Fruit fly (Drosophila melanogaster) whole organism, embryonic: Measurements from ENCODE around the gene CycG.

Source experiments
- Awh ChIP-seq: fragments of 200-800 bp; sonication (Bioruptor generic); IDR thresholded peaks from 2 replicates; pipeline ENCODE4, ENCODE4 v1.3.6; 2022; ENCODE audit warnings: missing biosample characterization, missing genetic modification characterization
- B-H1 ChIP-seq: fragments of 200-800 bp; sonication (Bioruptor generic); IDR thresholded peaks from 3 replicates; pipeline ENCODE4 v1.3.6; 2022; ENCODE audit warnings: missing biosample characterization, missing genetic modification characterization
- CG10147 ChIP-seq: fragments of 200-800 bp; sonication (Bioruptor generic); optimal IDR thresholded peaks from 2 replicates; lab custom pipeline; 2019; ENCODE audit warnings: missing biosample characterization, mild to moderate bottlenecking, missing genetic modification characterization, moderate library complexity
- CG10543 ChIP-seq: fragments of 200-800 bp; sonication (Bioruptor generic); optimal IDR thresholded peaks from 3 replicates; lab custom pipeline; 2017; ENCODE audit warnings: missing biosample characterization, mild to moderate bottlenecking, missing genetic modification characterization, moderate library complexity
- CG11456 ChIP-seq: fragments of 200-800 bp; sonication (Bioruptor generic); IDR thresholded peaks from 3 replicates; pipeline ENCODE4 v1.3.6; 2022; ENCODE audit warnings: missing biosample characterization, missing genetic modification characterization
- CG12219 ChIP-seq: fragments of 200-800 bp; sonication (Bioruptor generic); optimal IDR thresholded peaks from 3 replicates; lab custom pipeline; 2018; ENCODE audit warnings: missing biosample characterization, mild to moderate bottlenecking, missing genetic modification characterization
- CG12391 ChIP-seq: fragments of 200-800 bp; sonication (Bioruptor generic); optimal IDR thresholded peaks from 3 replicates; lab custom pipeline; 2018; ENCODE audit warnings: missing biosample characterization, mild to moderate bottlenecking, missing genetic modification characterization, moderate library complexity
- CG13424 ChIP-seq: fragments of 200-800 bp; sonication (Bioruptor generic); optimal IDR thresholded peaks from 2 replicates; lab custom pipeline; 2019; ENCODE audit warnings: missing biosample characterization, mild to moderate bottlenecking, missing genetic modification characterization, moderate library complexity
- CG13624 ChIP-seq: fragments of 200-800 bp; sonication (Bioruptor generic); optimal IDR thresholded peaks from 2 replicates; lab custom pipeline; 2016; ENCODE audit warnings: missing biosample characterization, missing genetic modification characterization
- CG13894 ChIP-seq: fragments of 200-800 bp; sonication (Bioruptor generic); optimal IDR thresholded peaks from 3 replicates; lab custom pipeline; 2018; ENCODE audit warnings: missing biosample characterization, mild to moderate bottlenecking, missing genetic modification characterization, moderate library complexity
- CG14860 ChIP-seq: fragments of 200-800 bp; sonication (Bioruptor generic); IDR thresholded peaks from 3 replicates; pipeline ENCODE4 v1.3.6; 2022; ENCODE audit warnings: missing biosample characterization, missing genetic modification characterization; ENCODE audit not compliant: partially characterized antibody
- CG15479 ChIP-seq: fragments of 200-800 bp; sonication (Bioruptor generic); optimal IDR thresholded peaks from 3 replicates; lab custom pipeline; 2019; ENCODE audit warnings: missing biosample characterization, mild to moderate bottlenecking, missing genetic modification characterization, moderate library complexity
- CG16813 ChIP-seq: fragments of 200-800 bp; sonication (Bioruptor generic); IDR thresholded peaks from 3 replicates; pipeline ENCODE4 v1.3.6; 2022; ENCODE audit warnings: missing biosample characterization, missing genetic modification characterization; ENCODE audit not compliant: partially characterized antibody
- CG17361 ChIP-seq: fragments of 200-800 bp; sonication (Bioruptor generic); IDR thresholded peaks from 3 replicates; pipeline ENCODE4 v1.3.6; 2022; ENCODE audit warnings: missing biosample characterization, missing genetic modification characterization
- CG17912 ChIP-seq: fragments of 200-800 bp; sonication (Bioruptor generic); optimal IDR thresholded peaks from 2 replicates; lab custom pipeline; 2018; ENCODE audit warnings: missing biosample characterization, mild to moderate bottlenecking, missing genetic modification characterization
- CG18619 ChIP-seq: fragments of 200-800 bp; sonication (Bioruptor generic); optimal IDR thresholded peaks from 3 replicates; lab custom pipeline; 2017; ENCODE audit warnings: missing biosample characterization, mild to moderate bottlenecking, missing genetic modification characterization
- CG2129 ChIP-seq: fragments of 200-800 bp; sonication (Bioruptor generic); IDR thresholded peaks from 2 replicates; pipeline ENCODE4 v1.3.6; 2022; ENCODE audit warnings: missing biosample characterization, missing genetic modification characterization; ENCODE audit not compliant: partially characterized antibody
- CG34224 ChIP-seq: fragments of 200-800 bp; sonication (Bioruptor generic); IDR thresholded peaks from 3 replicates; pipeline ENCODE4 v1.3.6; 2022; ENCODE audit warnings: missing biosample characterization, missing genetic modification characterization; ENCODE audit not compliant: partially characterized antibody
- CG34376 ChIP-seq: fragments of 200-800 bp; sonication (Bioruptor generic); optimal IDR thresholded peaks from 2 replicates; lab custom pipeline; 2018; ENCODE audit warnings: missing biosample characterization, mild to moderate bottlenecking, missing genetic modification characterization
- CG4707 ChIP-seq: fragments of 200-800 bp; sonication (Bioruptor generic); optimal IDR thresholded peaks from 2 replicates; lab custom pipeline; 2018; ENCODE audit warnings: missing biosample characterization, mild to moderate bottlenecking, missing genetic modification characterization, moderate library complexity
- CG5180 ChIP-seq: fragments of 200-800 bp; sonication (Bioruptor generic); optimal IDR thresholded peaks from 3 replicates; lab custom pipeline; 2017; ENCODE audit warnings: missing biosample characterization, missing genetic modification characterization, mild to moderate bottlenecking, moderate library complexity, missing genetic modification reagents
- CG5245 ChIP-seq: fragments of 200-800 bp; sonication (Bioruptor generic); optimal IDR thresholded peaks from 3 replicates; lab custom pipeline; 2016; ENCODE audit warnings: missing biosample characterization, missing genetic modification characterization
- CG6791 ChIP-seq: fragments of 200-800 bp; sonication (Bioruptor generic); IDR thresholded peaks from 3 replicates; pipeline ENCODE4 v1.3.6; 2022; ENCODE audit warnings: missing biosample characterization, missing genetic modification characterization; ENCODE audit not compliant: partially characterized antibody
- CG7357 ChIP-seq: fragments of 200-800 bp; sonication (Bioruptor generic); IDR thresholded peaks from 3 replicates; pipeline ENCODE4 v1.3.6; 2022; ENCODE audit warnings: missing biosample characterization, missing genetic modification characterization
- CG9817 ChIP-seq: fragments of 200-800 bp; sonication (Bioruptor generic); optimal IDR thresholded peaks from 2 replicates; lab custom pipeline; 2018; ENCODE audit warnings: missing biosample characterization, mild to moderate bottlenecking, missing genetic modification characterization, moderate library complexity
- CHES-1-like ChIP-seq: fragments of 200-800 bp; sonication (Bioruptor generic); optimal IDR thresholded peaks from 2 replicates; lab custom pipeline; 2016; ENCODE audit warnings: missing biosample characterization, missing genetic modification characterization
- Chrac-16 ChIP-seq: fragments of 200-800 bp; sonication (Bioruptor generic); optimal IDR thresholded peaks from 3 replicates; lab custom pipeline; 2016; ENCODE audit warnings: missing biosample characterization, missing genetic modification characterization
- Dip2 ChIP-seq: fragments of 200-800 bp; sonication (Bioruptor generic); IDR thresholded peaks from 2 replicates; pipeline ENCODE4 v1.3.6; 2022; ENCODE audit warnings: missing biosample characterization, missing genetic modification characterization
- Gug ChIP-seq: fragments of 200-800 bp; sonication (Bioruptor generic); IDR thresholded peaks from 4 replicates; pipeline ENCODE4 v1.3.6; 2022; ENCODE audit warnings: missing biosample characterization, missing genetic modification characterization
- Hey ChIP-seq: fragments of 200-800 bp; sonication (Bioruptor generic); optimal IDR thresholded peaks from 3 replicates; lab custom pipeline; 2018; ENCODE audit warnings: missing biosample characterization, mild to moderate bottlenecking, missing genetic modification characterization
- Lpt ChIP-seq: fragments of >200 bp; optimal IDR thresholded peaks from 2 replicates; lab custom pipeline; 2018; ENCODE audit warnings: missing biosample characterization, missing genetic modification characterization
- Mad ChIP-seq: fragments of 200-800 bp; sonication (Bioruptor generic); optimal IDR thresholded peaks from 2 replicates; lab custom pipeline; 2016; ENCODE audit warnings: missing biosample characterization, missing genetic modification characterization
- Nf-YA ChIP-seq: fragments of 200-800 bp; sonication (Bioruptor generic); IDR thresholded peaks from 2 replicates; pipeline ENCODE4 v1.3.6; 2022; ENCODE audit warnings: missing biosample characterization, missing genetic modification characterization
- Oli ChIP-seq: fragments of 200-800 bp; sonication (Bioruptor generic); optimal IDR thresholded peaks from 2 replicates; lab custom pipeline; 2018; ENCODE audit warnings: missing biosample characterization, mild to moderate bottlenecking, missing genetic modification characterization, moderate library complexity
- Pdp1 ChIP-seq, 2 experiments: fragments of 200-800 bp; sonication (Bioruptor generic); optimal IDR thresholded peaks; 3 replicates each; lab custom pipeline; 2016; ENCODE audit warnings: missing biosample characterization in 2 of 2, missing genetic modification characterization in 2 of 2, mild to moderate bottlenecking in 1 of 2, moderate library complexity in 1 of 2
- YL-1 ChIP-seq: fragments of 200-800 bp; sonication (Bioruptor generic); optimal IDR thresholded peaks from 3 replicates; lab custom pipeline; 2017; ENCODE audit warnings: missing biosample characterization, mild to moderate bottlenecking, missing genetic modification characterization
- amos ChIP-seq: fragments of 200-800 bp; sonication (Bioruptor generic); IDR thresholded peaks from 2 replicates; pipeline ENCODE4 v1.3.6; 2022; ENCODE audit warnings: missing biosample characterization, missing genetic modification characterization; ENCODE audit not compliant: partially characterized antibody
- ase ChIP-seq: fragments of 200-800 bp; sonication (Bioruptor generic); IDR thresholded peaks from 3 replicates; pipeline ENCODE4 v1.3.6; 2022; ENCODE audit warnings: missing biosample characterization, missing genetic modification characterization
- cg ChIP-seq: fragments of 200-800 bp; sonication (Bioruptor generic); optimal IDR thresholded peaks from 3 replicates; lab custom pipeline; 2019; ENCODE audit warnings: missing biosample characterization, mild to moderate bottlenecking, missing genetic modification characterization, moderate library complexity
- cwo ChIP-seq: fragments of 200-800 bp; sonication (Bioruptor generic); optimal IDR thresholded peaks from 3 replicates; lab custom pipeline; 2017; ENCODE audit warnings: missing biosample characterization, missing genetic modification characterization, mild to moderate bottlenecking, moderate library complexity, missing genetic modification reagents
- exex ChIP-seq: fragments of 200-800 bp; sonication (Bioruptor generic); optimal IDR thresholded peaks from 4 replicates; lab custom pipeline; 2018; ENCODE audit warnings: missing biosample characterization, mild to moderate bottlenecking, missing genetic modification characterization, moderate library complexity
- ftz-f1 ChIP-seq: fragments of 200-800 bp; sonication (Bioruptor generic); optimal IDR thresholded peaks from 2 replicates; lab custom pipeline; 2016; ENCODE audit warnings: missing biosample characterization, missing genetic modification characterization
- hth ChIP-seq: fragments of >200 bp; optimal IDR thresholded peaks from 2 replicates; lab custom pipeline; 2017; ENCODE audit warnings: inconsistent platforms
- kah ChIP-seq: fragments of 200-800 bp; sonication (Bioruptor generic); optimal IDR thresholded peaks from 2 replicates; lab custom pipeline; 2018; ENCODE audit warnings: missing biosample characterization, mild to moderate bottlenecking, missing genetic modification characterization
- ken ChIP-seq: fragments of 200-800 bp; sonication (Bioruptor generic); IDR thresholded peaks from 3 replicates; pipeline ENCODE4 v1.3.6; 2022; ENCODE audit warnings: missing biosample characterization, missing genetic modification characterization
- salm ChIP-seq: fragments of 200-800 bp; sonication (Bioruptor generic); optimal IDR thresholded peaks from 2 replicates; lab custom pipeline; 2018; ENCODE audit warnings: missing biosample characterization, mild to moderate bottlenecking, missing genetic modification characterization
- stwl ChIP-seq: fragments of 200-800 bp; sonication (Bioruptor generic); optimal IDR thresholded peaks from 3 replicates; lab custom pipeline; 2018; ENCODE audit warnings: missing biosample characterization, mild to moderate bottlenecking, missing genetic modification characterization, moderate library complexity
- trem ChIP-seq: fragments of 200-800 bp; optimal IDR thresholded peaks from 3 replicates; lab custom pipeline; 2019; ENCODE audit warnings: missing biosample characterization, mild to moderate bottlenecking, missing genetic modification characterization, moderate library complexity
- zen ChIP-seq: fragments of 200-800 bp; sonication (Bioruptor generic); optimal IDR thresholded peaks from 3 replicates; lab custom pipeline; 2018; ENCODE audit warnings: missing biosample characterization, mild to moderate bottlenecking, missing genetic modification characterization, moderate library complexity
- zen2 ChIP-seq: fragments of 200-800 bp; sonication (Bioruptor generic); IDR thresholded peaks from 3 replicates; pipeline ENCODE4 v1.3.6; 2022; ENCODE audit warnings: missing biosample characterization, missing genetic modification characterization; ENCODE audit not compliant: partially characterized antibody

Gene CycG

DNA sequence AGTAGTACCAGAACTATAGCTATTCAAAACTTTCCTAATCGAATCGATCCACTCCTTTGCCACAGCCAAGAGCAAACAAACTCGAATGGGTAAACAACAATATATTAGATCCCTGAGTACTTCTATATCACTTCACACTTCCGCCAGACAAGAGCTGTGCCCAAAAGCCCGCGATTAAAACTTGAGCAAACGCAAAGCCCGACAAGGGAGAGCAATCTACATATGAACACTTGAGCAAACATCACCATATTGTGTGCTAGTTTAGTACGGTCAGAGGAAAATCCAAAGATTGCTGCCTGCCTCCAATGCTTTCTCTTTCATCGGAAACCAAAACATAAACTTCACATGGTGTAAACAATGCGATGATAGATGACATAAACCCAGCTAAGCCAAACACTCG lies 8.8 kb downstream of the CycG start (continued):
- TF ChIP-seq CG9817 (tag; lab: Kevin White, UChicago): no peak
- no peak for TF ChIP-seq kah (GFP tag; lab: Kevin White, UChicago)
- TF ChIP-seq hth (lab: Kevin White, UChicago): no peak
- no peak for TF ChIP-seq CG5180 (GFP tag; lab: Kevin White, UChicago)
- no peak for TF ChIP-seq CG15479 (GFP tag; lab: Kevin White, UChicago)
- peak in 1 of 2 experiments; percentile 2 for TF ChIP-seq Pdp1 (GFP tag; optimal IDR thresholded peaks at IDR 0.05; lab: Kevin White, UChicago)
- TF ChIP-seq cwo (GFP tag; lab: Kevin White, UChicago): no peak
- TF ChIP-seq salm: no peak
- TF ChIP-seq trem (tag; lab: Kevin White, UChicago): no peak
- TF ChIP-seq CG13894 (tag; lab: Kevin White, UChicago): peak; percentile 15
- peak; percentile 24 for TF ChIP-seq CG10147 (GFP tag; lab: Kevin White, UChicago)
- no peak for TF ChIP-seq ase (GFP tag; lab: Robert Waterston, UW)
- TF ChIP-seq CG16813 (GFP tag; lab: Robert Waterston, UW): no peak
- TF ChIP-seq CHES-1-like: no peak
- no peak for TF ChIP-seq amos (GFP tag; lab: Robert Waterston, UW)
- no peak for TF ChIP-seq Gug (GFP tag; lab: Robert Waterston, UW)
- TF ChIP-seq CG6791 (GFP tag; lab: Robert Waterston, UW): no peak
- TF ChIP-seq CG13424 (tag; lab: Kevin White, UChicago): peak; percentile 8
- TF ChIP-seq zen: no peak
- peak; percentile 4 for TF ChIP-seq CG12219 (GFP tag; lab: Kevin White, UChicago)
- TF ChIP-seq cg: no peak
- no peak for TF ChIP-seq YL-1 (GFP tag; lab: Kevin White, UChicago)
- peak; percentile 9 for TF ChIP-seq CG34376 (GFP tag; lab: Kevin White, UChicago)
- no peak for TF ChIP-seq Lpt
- no peak for TF ChIP-seq CG13624
- no peak for TF ChIP-seq zen2 (GFP tag; lab: Robert Waterston, UW)
- no peak for TF ChIP-seq CG12391 (tag; lab: Kevin White, UChicago)
- TF ChIP-seq Oli (tag; lab: Kevin White, UChicago): no peak
- no peak for TF ChIP-seq ftz-f1 (GFP tag; lab: Kevin White, UChicago)
- no peak for TF ChIP-seq CG34224
- TF ChIP-seq B-H1: no peak
- TF ChIP-seq CG18619 (GFP tag; lab: Kevin White, UChicago): no peak
- no peak for TF ChIP-seq CG17361 (GFP tag; lab: Robert Waterston, UW)
- TF ChIP-seq exex (tag; lab: Kevin White, UChicago): no peak
- TF ChIP-seq CG4707: no peak
- TF ChIP-seq CG2129: no peak
- peak; percentile 59 for TF ChIP-seq CG10543
- no peak for TF ChIP-seq Nf-YA (GFP tag; lab: Robert Waterston, UW)
- no peak for TF ChIP-seq ken (GFP tag; lab: Robert Waterston, UW)
- no peak for TF ChIP-seq stwl (tag; lab: Kevin White, UChicago)
- no peak for TF ChIP-seq CG17912
- no peak for TF ChIP-seq Chrac-16 (GFP tag; lab: Kevin White, UChicago)
- no peak for TF ChIP-seq Dip2 (GFP tag; lab: Robert Waterston, UW)
- TF ChIP-seq Mad (GFP tag; lab: Kevin White, UChicago): no peak
- no peak for TF ChIP-seq CG5245 (GFP tag; lab: Kevin White, UChicago)
- TF ChIP-seq Hey (tag; lab: Kevin White, UChicago): peak; percentile 34
- no peak for TF ChIP-seq CG11456 (GFP tag; lab: Robert Waterston, UW)
- TF ChIP-seq Awh (GFP tag; lab: Robert Waterston, UW): no peak
- TF ChIP-seq CG7357 (GFP tag; lab: Robert Waterston, UW): no peak
- TF ChIP-seq CG14860 (GFP tag; lab: Robert Waterston, UW): no peak
